Worm (Caenorhabditis elegans) whole organism, mixed stage, embryonic: ENCODE measurements around the gene srg-65.

Experiments used
- M03D4.4 ChIP-seq: sonication (generic microtip); optimal IDR thresholded peaks from 2 replicates; lab custom pipeline; 2017; ENCODE audit warnings: mild to moderate bottlenecking, missing genetic modification characterization, missing compliant biosample characterization
- bed-3 ChIP-seq: fragments of 200-800 bp; sonication (Bioruptor generic); optimal IDR thresholded peaks from 3 replicates; lab custom pipeline; 2018; ENCODE audit warnings: mild to moderate bottlenecking, missing genetic modification characterization, moderate library complexity, missing compliant biosample characterization
- blmp-1 ChIP-seq: fragments of 150-350 bp; optimal IDR thresholded peaks from 2 replicates; lab custom pipeline; 2014; ENCODE audit warnings: missing biosample characterization, missing genetic modification characterization
- ceh-39 ChIP-seq: fragments of 150-350 bp; optimal IDR thresholded peaks from 2 replicates; lab custom pipeline; 2014; ENCODE audit warnings: missing biosample characterization, missing genetic modification characterization
- ceh-43 ChIP-seq: fragments of 200-800 bp; sonication (Bioruptor generic); optimal IDR thresholded peaks from 2 replicates; lab custom pipeline; 2018; ENCODE audit warnings: mild to moderate bottlenecking, missing genetic modification characterization, moderate library complexity, missing compliant biosample characterization
- ceh-83 ChIP-seq: fragments of 200-800 bp; sonication (Bioruptor generic); optimal IDR thresholded peaks from 2 replicates; lab custom pipeline; 2018; ENCODE audit warnings: mild to moderate bottlenecking, missing genetic modification characterization, missing compliant biosample characterization
- ces-1 ChIP-seq: fragments of 150-350 bp; optimal IDR thresholded peaks from 2 replicates; lab custom pipeline; 2014; ENCODE audit warnings: missing biosample characterization, missing genetic modification reagents, missing genetic modification characterization
- cnd-1 ChIP-seq: fragments of 200-800 bp; sonication (Bioruptor generic); optimal IDR thresholded peaks from 2 replicates; lab custom pipeline; 2018; ENCODE audit warnings: mild to moderate bottlenecking, missing genetic modification characterization, missing compliant biosample characterization
- drap-1 ChIP-seq: fragments of 200-800 bp; sonication (Bioruptor generic); optimal IDR thresholded peaks from 3 replicates; lab custom pipeline; 2018; ENCODE audit warnings: mild to moderate bottlenecking, missing genetic modification characterization, missing compliant biosample characterization
- elt-1 ChIP-seq: sonication (generic microtip); optimal IDR thresholded peaks from 2 replicates; lab custom pipeline; 2017; ENCODE audit warnings: missing genetic modification characterization, mild to moderate bottlenecking, missing compliant biosample characterization, antibody characterized with exemption, moderate library complexity, borderline replicate concordance; ENCODE audit not compliant: insufficient read depth
- elt-3 ChIP-seq: fragments of 150-350 bp; optimal IDR thresholded peaks from 2 replicates; lab custom pipeline; 2014; ENCODE audit warnings: missing biosample characterization, missing genetic modification characterization
- flh-1 ChIP-seq: fragments of 200-800 bp; sonication (Bioruptor generic); optimal IDR thresholded peaks from 2 replicates; lab custom pipeline; 2018; ENCODE audit warnings: mild to moderate bottlenecking, missing genetic modification characterization, moderate library complexity, missing compliant biosample characterization
- ham-2 ChIP-seq: fragments of 200-800 bp; sonication (Bioruptor generic); optimal IDR thresholded peaks from 2 replicates; lab custom pipeline; 2018; ENCODE audit warnings: mild to moderate bottlenecking, missing genetic modification characterization, missing compliant biosample characterization
- hlh-1 ChIP-seq: fragments of 150-350 bp; optimal IDR thresholded peaks from 2 replicates; lab custom pipeline; 2014; ENCODE audit warnings: missing biosample characterization, missing genetic modification reagents, missing genetic modification characterization
- lin-13 ChIP-seq: fragments of 150-350 bp; optimal IDR thresholded peaks from 2 replicates; lab custom pipeline; 2014; ENCODE audit warnings: missing biosample characterization, missing genetic modification characterization
- lin-32 ChIP-seq: fragments of 200-800 bp; sonication (Bioruptor generic); optimal IDR thresholded peaks from 2 replicates; lab custom pipeline; 2018; ENCODE audit warnings: mild to moderate bottlenecking, missing genetic modification characterization, missing compliant biosample characterization
- lsy-2 ChIP-seq: fragments of 150-350 bp; optimal IDR thresholded peaks from 2 replicates; lab custom pipeline; 2014; ENCODE audit warnings: missing biosample characterization, missing genetic modification characterization
- mab-5 ChIP-seq: fragments of 150-350 bp; optimal IDR thresholded peaks from 2 replicates; lab custom pipeline; 2014; ENCODE audit warnings: missing biosample characterization, missing genetic modification characterization
- mep-1 ChIP-seq: fragments of 150-350 bp; optimal IDR thresholded peaks from 2 replicates; lab custom pipeline; 2017; ENCODE audit warnings: missing biosample characterization, missing genetic modification reagents, missing genetic modification characterization, inconsistent platforms
- mls-2 ChIP-seq: sonication (generic microtip); optimal IDR thresholded peaks from 2 replicates; lab custom pipeline; 2016; ENCODE audit warnings: mild to moderate bottlenecking, missing genetic modification characterization, moderate library complexity, missing compliant biosample characterization
- nhr-12 ChIP-seq: fragments of 150-350 bp; optimal IDR thresholded peaks from 2 replicates; lab custom pipeline; 2014; ENCODE audit warnings: missing biosample characterization, missing genetic modification characterization
- nhr-2 ChIP-seq: fragments of 150-350 bp; optimal IDR thresholded peaks from 2 replicates; lab custom pipeline; 2014; ENCODE audit warnings: missing biosample characterization, missing genetic modification characterization
- nhr-237 ChIP-seq: fragments of 150-350 bp; optimal IDR thresholded peaks from 2 replicates; lab custom pipeline; 2014; ENCODE audit warnings: missing biosample characterization, missing genetic modification characterization
- nhr-28 ChIP-seq: fragments of 150-350 bp; optimal IDR thresholded peaks from 2 replicates; lab custom pipeline; 2014; ENCODE audit warnings: missing biosample characterization, missing genetic modification characterization
- nhr-76 ChIP-seq: sonication (generic microtip); optimal IDR thresholded peaks from 2 replicates; lab custom pipeline; 2017; ENCODE audit warnings: missing biosample characterization, missing genetic modification characterization
- pha-4 ChIP-seq: fragments of 150-350 bp; optimal IDR thresholded peaks from 2 replicates; lab custom pipeline; 2018; ENCODE audit warnings: missing biosample characterization, missing genetic modification reagents, missing genetic modification characterization
- sem-2 ChIP-seq: fragments of 200-800 bp; sonication (Bioruptor generic); optimal IDR thresholded peaks from 2 replicates; lab custom pipeline; 2018; ENCODE audit warnings: mild to moderate bottlenecking, missing genetic modification characterization, missing compliant biosample characterization
- snpc-4 ChIP-seq: fragments of 150-350 bp; optimal IDR thresholded peaks from 2 replicates; lab custom pipeline; 2014; ENCODE audit warnings: missing biosample characterization, missing genetic modification characterization
- sptf-1 ChIP-seq: sonication (generic microtip); optimal IDR thresholded peaks from 2 replicates; lab custom pipeline; 2017; ENCODE audit warnings: mild to moderate bottlenecking, missing genetic modification characterization, moderate library complexity, missing compliant biosample characterization
- tbx-8 ChIP-seq: fragments of 200-800 bp; sonication (Bioruptor generic); optimal IDR thresholded peaks from 2 replicates; lab custom pipeline; 2018; ENCODE audit warnings: mild to moderate bottlenecking, missing genetic modification characterization, moderate library complexity, missing compliant biosample characterization
- unc-120 ChIP-seq: sonication (generic microtip); optimal IDR thresholded peaks from 2 replicates; lab custom pipeline; 2017; ENCODE audit warnings: missing genetic modification characterization, missing compliant biosample characterization; ENCODE audit not compliant: poor library complexity, severe bottlenecking
- unc-39 ChIP-seq: fragments of 150-350 bp; optimal IDR thresholded peaks from 2 replicates; lab custom pipeline; 2014; ENCODE audit warnings: missing biosample characterization, missing genetic modification characterization
- unc-62 ChIP-seq: fragments of 150-350 bp; optimal IDR thresholded peaks from 2 replicates; lab custom pipeline; 2014; ENCODE audit warnings: missing biosample characterization, missing genetic modification reagents, missing genetic modification characterization
- zip-8 ChIP-seq: fragments of 150-350 bp; optimal IDR thresholded peaks from 2 replicates; lab custom pipeline; 2014; ENCODE audit warnings: missing biosample characterization, missing genetic modification characterization
- ztf-11 ChIP-seq: fragments of 150-350 bp; optimal IDR thresholded peaks from 2 replicates; lab custom pipeline; 2014; ENCODE audit warnings: missing biosample characterization, missing genetic modification characterization

The srg-65 gene

DNA sequence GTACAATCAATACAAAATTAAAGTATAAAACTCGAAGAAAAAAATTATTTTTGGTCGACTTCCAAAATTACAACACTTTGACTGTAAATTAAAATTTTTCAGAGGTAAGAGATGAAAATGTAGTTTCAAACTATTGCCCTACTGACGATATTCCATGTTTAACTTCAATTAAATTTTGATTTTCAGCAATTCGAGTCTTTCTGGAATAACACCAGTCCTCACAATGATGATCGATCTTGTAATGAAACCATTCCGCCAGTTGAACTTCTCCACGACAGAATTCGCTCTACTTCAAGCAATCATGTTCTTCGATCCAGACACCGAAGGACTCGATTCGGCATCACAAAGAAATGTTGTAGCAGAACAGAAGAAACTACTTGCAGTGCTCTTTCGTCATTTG, 24.4 kb upstream of the srg-65 start:
- TF ChIP-seq unc-120 (tag; lab: Kevin White, UChicago) (no peak), nhr-12 (tag; lab: Kevin White, UChicago) (no peak), tbx-8 (no peak), elt-3 (tag; lab: Kevin White, UChicago) (no peak), ceh-83 (no peak), snpc-4 (tag; lab: Kevin White, UChicago) (no peak), ces-1 (GFP tag; lab: Kevin White, UChicago) (no peak), flh-1 (no peak), lin-13 (tag; lab: Kevin White, UChicago) (no peak), drap-1 (GFP tag; lab: Kevin White, UChicago) (no peak), elt-1 (tag; lab: Kevin White, UChicago) (no peak), nhr-237 (tag; lab: Kevin White, UChicago) (no peak), unc-39 (tag; lab: Kevin White, UChicago) (no peak)

DNA sequence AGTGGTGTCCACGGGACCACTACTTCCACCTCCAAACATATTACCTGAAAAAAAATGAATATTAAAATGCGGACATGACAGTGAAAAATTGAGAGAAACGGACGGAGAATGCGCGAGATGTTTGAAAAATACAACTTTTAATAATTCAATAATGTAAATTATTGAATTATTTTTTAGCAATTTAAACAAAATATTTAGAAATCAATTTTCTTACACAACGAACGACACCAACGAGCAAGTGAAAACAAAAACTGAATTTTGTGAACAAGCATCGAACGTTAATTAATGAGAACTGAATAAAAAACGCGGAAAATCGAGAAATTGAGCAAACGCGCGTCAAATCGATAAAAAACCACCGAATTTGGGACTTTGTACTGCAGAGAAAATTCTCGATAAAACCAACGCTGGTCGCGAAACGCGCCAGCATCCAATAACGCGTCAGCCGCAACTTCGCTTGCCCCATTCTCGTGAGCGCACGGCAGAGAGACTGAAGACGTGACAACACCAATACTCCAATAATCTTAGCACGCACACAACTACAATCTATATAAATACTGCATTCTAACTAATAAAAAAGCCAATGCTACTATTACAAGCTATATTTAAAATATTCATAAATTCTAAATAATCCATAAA, 20.2 kb upstream of the srg-65 start, which contains the start of the genes dnj-19 and nhr-47:
Gene dnj-19, minus strand, starts transcription at position 51 of the 636 bp plus-strand sequence.
Gene nhr-47, plus strand, starts transcription at position 447 of the 636 bp plus-strand sequence.
- TF ChIP-seq sem-2 (peak; percentile 28), mep-1 (peak; percentile 89), mls-2 (tag; lab: Kevin White, UChicago) (peak; percentile 76), unc-62 (peak; percentile 19), nhr-12 (tag; lab: Kevin White, UChicago) (peak; percentile 13), elt-3 (tag; lab: Kevin White, UChicago) (no peak), ceh-39 (tag; lab: Kevin White, UChicago) (peak; percentile 65), ztf-11 (tag; lab: Kevin White, UChicago) (peak; percentile 5), flh-1 (no peak), lin-32 (GFP tag; lab: Kevin White, UChicago) (peak; percentile 37), nhr-28 (tag; lab: Kevin White, UChicago) (no peak), cnd-1 (tag; lab: Kevin White, UChicago) (peak; percentile 81), nhr-237 (tag; lab: Kevin White, UChicago) (peak; percentile 70), nhr-2 (no peak), ceh-43 (GFP tag; lab: Kevin White, UChicago) (peak; percentile 68), lin-13 (tag; lab: Kevin White, UChicago) (peak; percentile 95), pha-4 (tag; lab: Kevin White, UChicago) (peak; percentile 84), blmp-1 (tag; lab: Kevin White, UChicago) (no peak), M03D4.4 (tag; lab: Kevin White, UChicago) (peak; percentile 65), sptf-1 (tag; lab: Kevin White, UChicago) (peak; percentile 90), tbx-8 (peak; percentile 14), unc-120 (tag; lab: Kevin White, UChicago) (peak; percentile 65), hlh-1 (tag; lab: Kevin White, UChicago) (peak; percentile 7), ceh-83 (no peak), nhr-76 (tag; lab: Kevin White, UChicago) (no peak), ham-2 (GFP tag; lab: Kevin White, UChicago) (no peak), ces-1 (GFP tag; lab: Kevin White, UChicago) (peak; percentile 45), bed-3 (GFP tag; lab: Kevin White, UChicago) (peak; percentile 51), zip-8 (tag; lab: Kevin White, UChicago) (no peak), lsy-2 (tag; lab: Kevin White, UChicago) (peak; percentile 72), snpc-4 (tag; lab: Kevin White, UChicago) (no peak), elt-1 (tag; lab: Kevin White, UChicago) (no peak), unc-39 (tag; lab: Kevin White, UChicago) (no peak), mab-5 (tag; lab: Kevin White, UChicago) (no peak), drap-1 (GFP tag; lab: Kevin White, UChicago) (peak; percentile 72)

DNA sequence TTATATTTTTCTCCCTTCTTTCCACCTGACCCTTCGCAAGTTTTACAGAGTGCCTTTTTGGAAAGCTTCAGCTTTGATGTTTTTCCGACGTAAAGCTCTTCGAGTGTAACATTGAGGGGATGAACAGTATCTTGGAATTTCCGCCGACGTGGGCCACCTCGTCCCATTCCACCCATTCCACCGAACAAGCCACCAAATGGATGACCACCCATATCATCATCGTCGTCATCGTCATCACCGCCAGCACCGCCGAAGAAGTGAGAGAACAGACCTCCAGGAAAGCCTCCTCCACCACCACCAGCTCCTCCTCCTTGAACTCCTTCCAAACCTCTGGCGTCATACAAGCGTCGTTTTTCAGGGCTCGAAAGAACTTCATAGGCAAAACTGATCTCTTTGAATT, 19.5 kb upstream of the srg-65 start:
- no peak for TF ChIP-seq flh-1
- no peak for TF ChIP-seq lin-13 (tag; lab: Kevin White, UChicago)
- TF ChIP-seq drap-1 (GFP tag; lab: Kevin White, UChicago): no peak
- no peak for TF ChIP-seq zip-8 (tag; lab: Kevin White, UChicago)
- no peak for TF ChIP-seq bed-3 (GFP tag; lab: Kevin White, UChicago)
- no peak for TF ChIP-seq ztf-11 (tag; lab: Kevin White, UChicago)
- no peak for TF ChIP-seq nhr-28 (tag; lab: Kevin White, UChicago)
- TF ChIP-seq hlh-1 (tag; lab: Kevin White, UChicago): no peak
- TF ChIP-seq cnd-1 (tag; lab: Kevin White, UChicago): no peak
- no peak for TF ChIP-seq nhr-76 (tag; lab: Kevin White, UChicago)
- TF ChIP-seq nhr-237 (tag; lab: Kevin White, UChicago): no peak
- no peak for TF ChIP-seq tbx-8
- TF ChIP-seq mep-1: no peak
- no peak for TF ChIP-seq ceh-83
- TF ChIP-seq lsy-2 (tag; lab: Kevin White, UChicago): no peak
- TF ChIP-seq unc-39 (tag; lab: Kevin White, UChicago): no peak
- no peak for TF ChIP-seq nhr-2
- TF ChIP-seq nhr-12 (tag; lab: Kevin White, UChicago): no peak
- no peak for TF ChIP-seq elt-1 (tag; lab: Kevin White, UChicago)
